Worm (Caenorhabditis elegans) whole organism, young adult: Measurements from ENCODE around the gene syx-4.
A peak's percentile ranks its signal among the peaks of the same experiment; 100 is the strongest.

ENCODE experiments used
- B0019.2 ChIP-seq: fragments of 200-800 bp; sonication (Bioruptor generic); conservative IDR thresholded peaks from 2 replicates; pipeline ENCODE4 v1.3.6; 2022; ENCODE audit warnings: missing genetic modification reagents, missing genetic modification characterization, missing compliant biosample characterization
- B0261.1 ChIP-seq: sonication (generic microtip); optimal IDR thresholded peaks from 2 replicates; lab custom pipeline; 2016; ENCODE audit warnings: mild to moderate bottlenecking, missing genetic modification characterization, moderate library complexity, missing compliant biosample characterization
- F52B5.7 ChIP-seq: sonication (generic microtip); optimal IDR thresholded peaks from 2 replicates; lab custom pipeline; 2016; ENCODE audit warnings: mild to moderate bottlenecking, missing genetic modification characterization, missing compliant biosample characterization
- F55B11.4 ChIP-seq: sonication (generic microtip); optimal IDR thresholded peaks from 2 replicates; lab custom pipeline; 2016; ENCODE audit warnings: missing compliant biosample characterization, missing genetic modification characterization, borderline replicate concordance; ENCODE audit not compliant: insufficient read depth
- F57C9.4 ChIP-seq: sonication (generic microtip); optimal IDR thresholded peaks from 2 replicates; lab custom pipeline; 2017; ENCODE audit warnings: mild to moderate bottlenecking, missing genetic modification characterization, missing compliant biosample characterization
- K12H6.12 ChIP-seq: fragments of 200-800 bp; sonication (Bioruptor generic); optimal IDR thresholded peaks from 2 replicates; lab custom pipeline; 2018; ENCODE audit warnings: mild to moderate bottlenecking, missing genetic modification characterization, missing compliant biosample characterization
- Y53F4B.3 ChIP-seq: fragments of 200-800 bp; sonication (Bioruptor generic); IDR thresholded peaks from 2 replicates; pipeline ENCODE4 v1.3.6; 2022; ENCODE audit warnings: missing genetic modification reagents, missing genetic modification characterization, missing compliant biosample characterization
- Y53G8AR.9 ChIP-seq: fragments of 200-800 bp; sonication (Bioruptor generic); conservative IDR thresholded peaks from 2 replicates; pipeline ENCODE4 v1.3.6; 2022; ENCODE audit warnings: missing genetic modification reagents, missing genetic modification characterization, missing compliant biosample characterization
- Y56A3A.18 ChIP-seq: fragments of 200-800 bp; sonication (Bioruptor generic); IDR thresholded peaks from 2 replicates; pipeline ENCODE4 v1.3.6; 2022; ENCODE audit warnings: missing genetic modification reagents, missing genetic modification characterization, missing compliant biosample characterization
- Y95B8A.8 ChIP-seq: fragments of 200-800 bp; sonication (Bioruptor generic); IDR thresholded peaks from 2 replicates; pipeline ENCODE4 v1.3.6; 2022; ENCODE audit warnings: missing genetic modification reagents, missing genetic modification characterization, missing compliant biosample characterization
- atf-7 ChIP-seq: sonication (generic microtip); optimal IDR thresholded peaks from 2 replicates; lab custom pipeline; 2017; ENCODE audit warnings: mild to moderate bottlenecking, missing genetic modification characterization, missing compliant biosample characterization
- attf-3 ChIP-seq: fragments of 200-800 bp; sonication (Bioruptor generic); conservative IDR thresholded peaks from 2 replicates; pipeline ENCODE4 v1.3.6; 2022; ENCODE audit warnings: missing genetic modification reagents, missing genetic modification characterization, missing compliant biosample characterization
- attf-5 ChIP-seq: fragments of 200-800 bp; sonication (Bioruptor generic); optimal IDR thresholded peaks from 2 replicates; lab custom pipeline; 2018; ENCODE audit warnings: mild to moderate bottlenecking, missing genetic modification characterization, missing compliant biosample characterization
- bed-1 ChIP-seq: fragments of 200-800 bp; sonication (Bioruptor generic); IDR thresholded peaks from 2 replicates; pipeline ENCODE4 v1.3.6; 2022; ENCODE audit warnings: missing genetic modification reagents, missing genetic modification characterization, missing compliant biosample characterization
- bed-2 ChIP-seq: fragments of 200-800 bp; sonication (Bioruptor generic); IDR thresholded peaks from 2 replicates; pipeline ENCODE4 v1.3.6; 2022; ENCODE audit warnings: missing genetic modification reagents, missing genetic modification characterization, missing compliant biosample characterization
- cebp-1 ChIP-seq, 2 experiments: fragments of 200-800 bp in 1 of 2; sonication (Bioruptor generic) in 1 of 2; sonication (generic microtip) in 1 of 2; IDR thresholded peaks in 1 of 2; optimal IDR thresholded peaks in 1 of 2; 2 replicates each; pipeline versions ENCODE4 v1.3.6 to Lab custom; 2017 to 2022; ENCODE audit warnings: missing compliant biosample characterization in 2 of 2, missing genetic modification characterization in 2 of 2, mild to moderate bottlenecking in 1 of 2, missing genetic modification reagents in 1 of 2, moderate library complexity in 1 of 2
- cebp-2 ChIP-seq: fragments of 200-800 bp; sonication (Bioruptor generic); IDR thresholded peaks from 2 replicates; pipeline ENCODE4 v1.3.6; 2022; ENCODE audit warnings: missing genetic modification characterization, missing compliant biosample characterization
- ceh-27 ChIP-seq: fragments of 200-800 bp; sonication (Bioruptor generic); optimal IDR thresholded peaks from 2 replicates; lab custom pipeline; 2018; ENCODE audit warnings: mild to moderate bottlenecking, missing genetic modification characterization, moderate library complexity, missing compliant biosample characterization
- ceh-91 ChIP-seq: fragments of 200-800 bp; sonication (Bioruptor generic); IDR thresholded peaks from 2 replicates; pipeline ENCODE4 v1.3.6; 2022; ENCODE audit warnings: missing genetic modification reagents, missing genetic modification characterization, missing compliant biosample characterization
- dox-1 ChIP-seq: fragments of 200-800 bp; sonication (Bioruptor generic); IDR thresholded peaks from 2 replicates; pipeline ENCODE4 v1.3.6; 2022; ENCODE audit warnings: missing genetic modification reagents, missing genetic modification characterization, missing compliant biosample characterization
- dpff-1 ChIP-seq: sonication (generic microtip); optimal IDR thresholded peaks from 2 replicates; lab custom pipeline; 2017; ENCODE audit warnings: mild to moderate bottlenecking, missing genetic modification characterization, missing compliant biosample characterization
- egl-44 ChIP-seq: fragments of 200-800 bp; sonication (Bioruptor generic); IDR thresholded peaks from 2 replicates; pipeline ENCODE4 v1.3.6; 2022; ENCODE audit warnings: missing genetic modification reagents, missing genetic modification characterization, missing compliant biosample characterization
- ekl-4 ChIP-seq: fragments of 200-800 bp; sonication (Bioruptor generic); IDR thresholded peaks from 2 replicates; pipeline ENCODE4 v1.3.6; 2022; ENCODE audit warnings: missing genetic modification reagents, missing genetic modification characterization, missing compliant biosample characterization
- ets-4 ChIP-seq: fragments of 200-800 bp; sonication (Bioruptor generic); optimal IDR thresholded peaks from 2 replicates; lab custom pipeline; 2018; ENCODE audit warnings: mild to moderate bottlenecking, missing genetic modification characterization, missing compliant biosample characterization
- him-1 ChIP-seq: sonication (generic microtip); optimal IDR thresholded peaks from 2 replicates; lab custom pipeline; 2016; ENCODE audit warnings: missing genotype, missing genetic modification reagents, missing genetic modification characterization, missing compliant biosample characterization
- hlh-12 ChIP-seq: sonication (generic microtip); optimal IDR thresholded peaks from 2 replicates; lab custom pipeline; 2016; ENCODE audit warnings: missing genetic modification characterization, missing compliant biosample characterization
- hmg-20 ChIP-seq: fragments of 200-800 bp; sonication (Bioruptor generic); IDR thresholded peaks from 2 replicates; pipeline ENCODE4 v1.3.6; 2022; ENCODE audit warnings: missing genetic modification reagents, missing genetic modification characterization, missing compliant biosample characterization
- hsf-1 ChIP-seq: fragments of 200-800 bp; sonication (Bioruptor generic); IDR thresholded peaks from 2 replicates; pipeline ENCODE4 v1.3.6; 2022; ENCODE audit warnings: missing genetic modification reagents, missing genetic modification characterization, missing compliant biosample characterization
- let-526 ChIP-seq: fragments of 200-800 bp; sonication (Bioruptor generic); IDR thresholded peaks from 2 replicates; pipeline ENCODE4 v1.3.6; 2022; ENCODE audit warnings: missing genetic modification reagents, missing genetic modification characterization, missing compliant biosample characterization
- madf-8 ChIP-seq: fragments of 200-800 bp; sonication (Bioruptor generic); conservative IDR thresholded peaks from 2 replicates; pipeline ENCODE4 v1.3.6; 2022; ENCODE audit warnings: missing genetic modification reagents, missing genetic modification characterization, missing compliant biosample characterization
- mel-28 ChIP-seq: sonication (generic microtip); optimal IDR thresholded peaks from 2 replicates; lab custom pipeline; 2016; ENCODE audit warnings: borderline replicate concordance, mild to moderate bottlenecking, missing genetic modification characterization, missing compliant biosample characterization
- nfya-2 ChIP-seq: fragments of 200-800 bp; sonication (Bioruptor generic); IDR thresholded peaks from 2 replicates; pipeline ENCODE4 v1.3.6; 2022; ENCODE audit warnings: missing genetic modification reagents, missing genetic modification characterization, missing compliant biosample characterization
- nhr-120 ChIP-seq: fragments of 200-800 bp; sonication (Bioruptor generic); IDR thresholded peaks from 2 replicates; pipeline ENCODE4 v1.3.6; 2022; ENCODE audit warnings: missing genetic modification characterization, missing compliant biosample characterization
- nhr-179 ChIP-seq: sonication (generic microtip); optimal IDR thresholded peaks from 2 replicates; lab custom pipeline; 2016; ENCODE audit warnings: mild to moderate bottlenecking, missing genetic modification characterization, missing compliant biosample characterization
- nhr-27 ChIP-seq: fragments of 200-800 bp; sonication (Bioruptor generic); optimal IDR thresholded peaks from 2 replicates; lab custom pipeline; 2018; ENCODE audit warnings: mild to moderate bottlenecking, missing genetic modification characterization, moderate library complexity, missing compliant biosample characterization
- nhr-80 ChIP-seq: sonication (generic microtip); optimal IDR thresholded peaks from 2 replicates; lab custom pipeline; 2016; ENCODE audit warnings: missing genetic modification characterization, missing compliant biosample characterization
- nhr-90 ChIP-seq: sonication (generic microtip); optimal IDR thresholded peaks from 2 replicates; lab custom pipeline; 2016; ENCODE audit warnings: missing genotype, mild to moderate bottlenecking, missing genetic modification characterization, missing compliant biosample characterization
- rec-8 ChIP-seq, 2 experiments: sonication (generic microtip); optimal IDR thresholded peaks; 2 replicates each; lab custom pipeline; 2016; ENCODE audit warnings: mild to moderate bottlenecking in 2 of 2, missing genetic modification characterization in 2 of 2, missing genetic modification reagents in 2 of 2, missing genotype in 2 of 2, missing biosample characterization in 1 of 2, missing compliant biosample characterization in 1 of 2, moderate library complexity in 1 of 2
- rpc-1 ChIP-seq, 2 experiments: fragments of 150-350 bp in 1 of 2; sonication (generic microtip) in 1 of 2; optimal IDR thresholded peaks; 2 replicates each; lab custom pipeline; 2014 to 2018; ENCODE audit warnings: missing biosample characterization in 1 of 2, missing genetic modification characterization in 1 of 2, missing genetic modification reagents in 1 of 2, missing genotype in 1 of 2
- somi-1 ChIP-seq: fragments of 200-800 bp; sonication (Bioruptor generic); optimal IDR thresholded peaks from 2 replicates; lab custom pipeline; 2018; ENCODE audit warnings: mild to moderate bottlenecking, missing genetic modification characterization, missing compliant biosample characterization
- tbp1 ChIP-seq: fragments of 200-800 bp; sonication (Bioruptor generic); optimal IDR thresholded peaks from 2 replicates; lab custom pipeline; 2018; ENCODE audit warnings: mild to moderate bottlenecking, missing genetic modification characterization, missing compliant biosample characterization
- tbx-9 ChIP-seq: sonication (generic microtip); optimal IDR thresholded peaks from 2 replicates; lab custom pipeline; 2016; ENCODE audit warnings: borderline replicate concordance, missing genetic modification characterization, inconsistent platforms, missing compliant biosample characterization
- tlf-1 ChIP-seq: fragments of 200-800 bp; sonication (Bioruptor generic); optimal IDR thresholded peaks from 2 replicates; lab custom pipeline; 2018; ENCODE audit warnings: mild to moderate bottlenecking, missing genetic modification characterization, missing compliant biosample characterization
- unc-62 ChIP-seq: fragments of 150-350 bp; optimal IDR thresholded peaks from 2 replicates; lab custom pipeline; 2014; ENCODE audit warnings: missing biosample characterization, missing genetic modification reagents, missing genetic modification characterization
- zim-3 ChIP-seq: sonication (generic microtip); optimal IDR thresholded peaks from 2 replicates; lab custom pipeline; 2017; ENCODE audit warnings: mild to moderate bottlenecking, missing genetic modification characterization, moderate library complexity, missing compliant biosample characterization
- ztf-26 ChIP-seq: sonication (generic microtip); optimal IDR thresholded peaks from 2 replicates; lab custom pipeline; 2017; ENCODE audit warnings: missing genetic modification characterization, missing compliant biosample characterization
- ztf-28 ChIP-seq: fragments of 200-800 bp; sonication (Bioruptor generic); IDR thresholded peaks from 2 replicates; pipeline ENCODE4 v1.3.6; 2022; ENCODE audit warnings: missing genetic modification reagents, missing genetic modification characterization, missing compliant biosample characterization
- ztf-6 ChIP-seq: fragments of 200-800 bp; sonication (Bioruptor generic); IDR thresholded peaks from 2 replicates; pipeline ENCODE4 v1.3.6; 2022; ENCODE audit warnings: missing genetic modification reagents, missing genetic modification characterization, missing compliant biosample characterization

Gene syx-4

ce11 chrIV:8481308-8481707 lies 24.2 kb downstream of the syx-4 start, which contains the start of gene spp-8:
Gene spp-8 (plus strand): TSS chrIV:8481664.
- TF ChIP-seq F52B5.7 (tag; lab: Kevin White, UChicago) = no peak
- peak; percentile 41 for TF ChIP-seq nhr-90 (tag; lab: Kevin White, UChicago)
- no peak for TF ChIP-seq nhr-120
- no peak for TF ChIP-seq ceh-91 (GFP tag; lab: Robert Waterston, UW)
- TF ChIP-seq Y53F4B.3 = no peak
- no peak for TF ChIP-seq ztf-6 (GFP tag; lab: Robert Waterston, UW)
- TF ChIP-seq egl-44 (GFP tag; lab: Robert Waterston, UW) = peak; percentile 39; the same call in 1 of the 2 replicates
- peak; percentile 38 for TF ChIP-seq atf-7 (tag; lab: Kevin White, UChicago)
- no peak for TF ChIP-seq F55B11.4 (tag; lab: Kevin White, UChicago)
- TF ChIP-seq ceh-27 (GFP tag; lab: Kevin White, UChicago) = no peak
- no peak for TF ChIP-seq mel-28 (tag; lab: Kevin White, UChicago)
- TF ChIP-seq cebp-1 (GFP tag; IDR thresholded peaks at IDR 0.05; lab: Robert Waterston, UW) = no peak
- no peak for TF ChIP-seq cebp-1 (tag; optimal IDR thresholded peaks at IDR 0.05; lab: Kevin White, UChicago)
- no peak for TF ChIP-seq attf-3 (GFP tag; lab: Robert Waterston, UW)
- TF ChIP-seq tbp1 (GFP tag; lab: Kevin White, UChicago) = peak; percentile 1
- no peak for TF ChIP-seq ekl-4 (GFP tag; lab: Robert Waterston, UW)
- no peak for TF ChIP-seq K12H6.12 (tag; lab: Kevin White, UChicago)
- TF ChIP-seq madf-8 = no peak
- no peak for TF ChIP-seq tbx-9 (tag; lab: Kevin White, UChicago)
- no peak for TF ChIP-seq nhr-27 (tag; lab: Kevin White, UChicago)
- TF ChIP-seq zim-3 = no peak
- TF ChIP-seq hsf-1 (GFP tag; lab: Robert Waterston, UW) = no peak
- no peak for TF ChIP-seq dpff-1 (tag; lab: Kevin White, UChicago)
- TF ChIP-seq Y53G8AR.9 (GFP tag; lab: Robert Waterston, UW) = no peak
- no peak for TF ChIP-seq hlh-12 (tag; lab: Kevin White, UChicago)
- TF ChIP-seq hmg-20 (GFP tag; lab: Robert Waterston, UW) = no peak
- TF ChIP-seq rpc-1 (optimal IDR thresholded peaks at IDR 0.05; lab: Kevin White, UChicago) = no peak
- TF ChIP-seq rpc-1 (tag; optimal IDR thresholded peaks at IDR 0.05; lab: Kevin White, UChicago) = no peak
- TF ChIP-seq B0019.2 = no peak
- 0 out of 2 replicates have a peak, but pooled peaks have one; percentile 22 for TF ChIP-seq dox-1 (GFP tag; lab: Robert Waterston, UW)
- no peak for TF ChIP-seq tlf-1 (GFP tag; lab: Kevin White, UChicago)
- no peak for TF ChIP-seq rec-8 (tag; optimal IDR thresholded peaks at IDR 0.05; lab: Kevin White, UChicago)
- no peak for TF ChIP-seq unc-62
- no peak for TF ChIP-seq attf-5
- no peak for TF ChIP-seq Y95B8A.8
- TF ChIP-seq F57C9.4 (tag; lab: Kevin White, UChicago) = no peak
- no peak for TF ChIP-seq ztf-28 (GFP tag; lab: Robert Waterston, UW)
- no peak for TF ChIP-seq B0261.1
- no peak for TF ChIP-seq nhr-179 (tag; lab: Kevin White, UChicago)
- TF ChIP-seq him-1 (tag; lab: Kevin White, UChicago) = no peak
- TF ChIP-seq Y56A3A.18 (GFP tag; lab: Robert Waterston, UW) = no peak
- TF ChIP-seq somi-1 = no peak
- no peak for TF ChIP-seq ztf-26 (tag; lab: Kevin White, UChicago)
- TF ChIP-seq bed-2 (GFP tag; lab: Robert Waterston, UW) = no peak
- TF ChIP-seq nfya-2 (GFP tag; lab: Robert Waterston, UW) = no peak
- no peak for TF ChIP-seq bed-1 (GFP tag; lab: Robert Waterston, UW)
- peak; percentile 94 for TF ChIP-seq nhr-80 (tag; lab: Kevin White, UChicago)
- TF ChIP-seq cebp-2 (GFP tag; lab: Robert Waterston, UW) = no peak
- TF ChIP-seq ets-4 (GFP tag; lab: Kevin White, UChicago) = peak; percentile 87
- no peak for TF ChIP-seq let-526 (GFP tag; lab: Robert Waterston, UW)
- TF ChIP-seq, all 124 proteins: peak for 7
